Worm (Caenorhabditis elegans): ENCODE data around the gene exc-14.

- TF ChIP-seq unc-62 (GFP tag; optimal IDR thresholded peaks at IDR 0.05) (no peak), lin-13 (GFP tag; optimal IDR thresholded peaks at IDR 0.05) (no peak), R02D3.7 (tag; optimal IDR thresholded peaks at IDR 0.05) (no peak), unc-39 (tag; optimal IDR thresholded peaks at IDR 0.05) (no peak), nhr-12 (tag; optimal IDR thresholded peaks at IDR 0.05) (no peak), aly-2 (tag; optimal IDR thresholded peaks at IDR 0.05) (no peak), mab-5 (tag; optimal IDR thresholded peaks at IDR 0.05) (no peak), ztf-4 (tag; optimal IDR thresholded peaks at IDR 0.05) (no peak), gmeb-1 (tag; optimal IDR thresholded peaks at IDR 0.05) (no peak), skn-1 (tag; optimal IDR thresholded peaks at IDR 0.05) (no peak), nhr-77 (tag; optimal IDR thresholded peaks at IDR 0.05) (no peak), unc-55 (GFP tag; optimal IDR thresholded peaks at IDR 0.05) (no peak), nhr-10 (tag; optimal IDR thresholded peaks at IDR 0.05) (no peak), peb-1 (tag; optimal IDR thresholded peaks at IDR 0.05) (no peak)
Measured at ce11 chrV:5033099-5033498, 12.9 kb downstream of the exc-14 start, which contains the start of gene K11D12.13.

Measured in whole organism, L2 larva.